Fruit fly (Drosophila melanogaster) whole organism, embryonic: ENCODE measurements around the gene CG32073.

Experiments used
- C15 ChIP-seq: fragments of 200-800 bp; sonication (Bioruptor generic); IDR thresholded peaks from 3 replicates; pipeline ENCODE4 v1.3.6; 2022; ENCODE audit warnings: missing biosample characterization, missing genetic modification characterization
- CG11456 ChIP-seq: fragments of 200-800 bp; sonication (Bioruptor generic); IDR thresholded peaks from 3 replicates; pipeline ENCODE4 v1.3.6; 2022; ENCODE audit warnings: missing biosample characterization, missing genetic modification characterization
- CG11723 ChIP-seq: fragments of 200-800 bp; sonication (Bioruptor generic); optimal IDR thresholded peaks from 2 replicates; lab custom pipeline; 2017; ENCODE audit warnings: missing biosample characterization, mild to moderate bottlenecking, missing genetic modification characterization
- CG12391 ChIP-seq: fragments of 200-800 bp; sonication (Bioruptor generic); optimal IDR thresholded peaks from 3 replicates; lab custom pipeline; 2018; ENCODE audit warnings: missing biosample characterization, mild to moderate bottlenecking, missing genetic modification characterization, moderate library complexity
- CG14014 ChIP-seq: fragments of 200-800 bp; sonication (Bioruptor generic); IDR thresholded peaks from 2 replicates; pipeline ENCODE4 v1.3.6; 2022; ENCODE audit warnings: missing biosample characterization, missing genetic modification characterization
- CG1647 ChIP-seq: fragments of 200-800 bp; sonication (Bioruptor generic); optimal IDR thresholded peaks from 3 replicates; lab custom pipeline; 2016; ENCODE audit warnings: missing biosample characterization, missing genetic modification characterization
- CG18262 ChIP-seq: fragments of 200-800 bp; optimal IDR thresholded peaks from 3 replicates; lab custom pipeline; 2019; ENCODE audit warnings: missing biosample characterization, mild to moderate bottlenecking, missing genetic modification characterization, moderate library complexity
- CG18619 ChIP-seq: fragments of 200-800 bp; sonication (Bioruptor generic); optimal IDR thresholded peaks from 3 replicates; lab custom pipeline; 2017; ENCODE audit warnings: missing biosample characterization, mild to moderate bottlenecking, missing genetic modification characterization
- CG2712 ChIP-seq: fragments of 200-800 bp; optimal IDR thresholded peaks from 3 replicates; lab custom pipeline; 2019; ENCODE audit warnings: missing biosample characterization, mild to moderate bottlenecking, missing genetic modification characterization, moderate library complexity
- CG31388 ChIP-seq: fragments of 200-800 bp; sonication (Bioruptor generic); optimal IDR thresholded peaks from 2 replicates; lab custom pipeline; 2016; ENCODE audit warnings: missing biosample characterization, missing genetic modification characterization
- CG33557 ChIP-seq: fragments of 200-800 bp; sonication (Bioruptor generic); optimal IDR thresholded peaks from 2 replicates; lab custom pipeline; 2019; ENCODE audit warnings: missing biosample characterization, mild to moderate bottlenecking, missing genetic modification characterization, moderate library complexity
- CG4282 ChIP-seq: fragments of 200-800 bp; sonication (Bioruptor generic); optimal IDR thresholded peaks from 2 replicates; lab custom pipeline; 2016; ENCODE audit warnings: missing biosample characterization, missing genetic modification characterization
- CG4854 ChIP-seq: fragments of 200-800 bp; sonication (Bioruptor generic); optimal IDR thresholded peaks from 2 replicates; lab custom pipeline; 2016; ENCODE audit warnings: missing biosample characterization, missing genetic modification characterization, inconsistent platforms
- CG6272 ChIP-seq: fragments of 200-800 bp; sonication (Bioruptor generic); IDR thresholded peaks from 2 replicates; pipeline ENCODE4 v1.3.6; 2022; ENCODE audit warnings: missing biosample characterization, missing genetic modification characterization
- CG7786 ChIP-seq: fragments of 200-800 bp; sonication (Bioruptor generic); optimal IDR thresholded peaks from 2 replicates; lab custom pipeline; 2016; ENCODE audit warnings: missing biosample characterization, missing genetic modification characterization
- CG8388 ChIP-seq: fragments of 200-800 bp; sonication (Bioruptor generic); optimal IDR thresholded peaks from 2 replicates; lab custom pipeline; 2019; ENCODE audit warnings: missing biosample characterization, mild to moderate bottlenecking, missing genetic modification characterization, moderate library complexity
- Deaf1 ChIP-seq: fragments of 200-800 bp; optimal IDR thresholded peaks from 3 replicates; lab custom pipeline; 2019; ENCODE audit warnings: missing biosample characterization, mild to moderate bottlenecking, missing genetic modification characterization, moderate library complexity
- Dek ChIP-seq: fragments of 200-800 bp; sonication (Bioruptor generic); optimal IDR thresholded peaks from 3 replicates; lab custom pipeline; 2019; ENCODE audit warnings: missing biosample characterization, mild to moderate bottlenecking, missing genetic modification characterization, moderate library complexity
- ERR ChIP-seq: fragments of 200-800 bp; sonication (Bioruptor generic); optimal IDR thresholded peaks from 2 replicates; lab custom pipeline; 2016; ENCODE audit warnings: missing biosample characterization, missing genetic modification characterization
- GATAe ChIP-seq: fragments of 200-800 bp; sonication (Bioruptor generic); conservative IDR thresholded peaks from 2 replicates; pipeline ENCODE4 v1.3.6; 2022; ENCODE audit warnings: missing biosample characterization, missing genetic modification characterization
- Gsc ChIP-seq: fragments of 200-800 bp; sonication (Bioruptor generic); IDR thresholded peaks from 2 replicates; pipeline ENCODE4 v1.3.6; 2022; ENCODE audit warnings: missing biosample characterization, missing genetic modification characterization
- Hand ChIP-seq: fragments of 200-800 bp; sonication (Bioruptor generic); optimal IDR thresholded peaks from 2 replicates; lab custom pipeline; 2017; ENCODE audit warnings: mild to moderate bottlenecking, missing biosample characterization, missing genetic modification reagents, missing genetic modification characterization
- Mes4 ChIP-seq: fragments of 200-800 bp; sonication (Bioruptor generic); optimal IDR thresholded peaks from 2 replicates; lab custom pipeline; 2016; ENCODE audit warnings: missing biosample characterization, missing genetic modification characterization
- Nf-YC ChIP-seq: fragments of 200-800 bp; optimal IDR thresholded peaks from 3 replicates; lab custom pipeline; 2019; ENCODE audit warnings: missing biosample characterization, mild to moderate bottlenecking, missing genetic modification characterization, moderate library complexity
- Rfx ChIP-seq: fragments of 200-800 bp; sonication (Bioruptor generic); IDR thresholded peaks from 2 replicates; pipeline ENCODE4 v1.3.6; 2022; ENCODE audit warnings: missing biosample characterization, missing genetic modification characterization
- Six4 ChIP-seq: fragments of 200-800 bp; sonication (Bioruptor generic); optimal IDR thresholded peaks from 2 replicates; lab custom pipeline; 2016; ENCODE audit warnings: missing biosample characterization, missing genetic modification characterization
- Sox100B ChIP-seq: fragments of 200-800 bp; sonication (Bioruptor generic); optimal IDR thresholded peaks from 3 replicates; lab custom pipeline; 2018; ENCODE audit warnings: missing biosample characterization, mild to moderate bottlenecking, missing genetic modification characterization
- Spps ChIP-seq: fragments of 200-800 bp; sonication (Bioruptor generic); optimal IDR thresholded peaks from 2 replicates; lab custom pipeline; 2018; ENCODE audit warnings: missing biosample characterization, mild to moderate bottlenecking, missing genetic modification characterization
- Vsx1 ChIP-seq: fragments of 200-800 bp; sonication (Bioruptor generic); optimal IDR thresholded peaks from 2 replicates; lab custom pipeline; 2017; ENCODE audit warnings: missing biosample characterization, mild to moderate bottlenecking, missing genetic modification characterization, missing genetic modification reagents
- Xbp1 ChIP-seq: fragments of 200-800 bp; sonication (Bioruptor generic); optimal IDR thresholded peaks from 3 replicates; lab custom pipeline; 2016; ENCODE audit warnings: missing biosample characterization, mild to moderate bottlenecking, missing genetic modification characterization
- abd-A ChIP-seq: fragments of 200-800 bp; sonication (Bioruptor generic); optimal IDR thresholded peaks from 3 replicates; lab custom pipeline; 2019; ENCODE audit warnings: missing biosample characterization, mild to moderate bottlenecking, missing genetic modification characterization, moderate library complexity
- ase ChIP-seq: fragments of 200-800 bp; sonication (Bioruptor generic); IDR thresholded peaks from 3 replicates; pipeline ENCODE4 v1.3.6; 2022; ENCODE audit warnings: missing biosample characterization, missing genetic modification characterization
- az2 ChIP-seq: fragments of 200-800 bp; sonication (Bioruptor generic); optimal IDR thresholded peaks from 3 replicates; lab custom pipeline; 2016; ENCODE audit warnings: missing biosample characterization, missing genetic modification characterization
- eve ChIP-seq, 2 experiments: fragments of >200 bp; optimal IDR thresholded peaks; 2 replicates each; lab custom pipeline; 2017; ENCODE audit warnings: missing biosample characterization in 2 of 2, missing genetic modification characterization in 2 of 2
- fru ChIP-seq: fragments of >200 bp; optimal IDR thresholded peaks from 2 replicates; lab custom pipeline; 2017
- gem ChIP-seq: fragments of 200-800 bp; sonication (Bioruptor generic); optimal IDR thresholded peaks from 2 replicates; lab custom pipeline; 2019; ENCODE audit warnings: missing biosample characterization, mild to moderate bottlenecking, missing genetic modification characterization, moderate library complexity
- gfzf ChIP-seq: fragments of 200-800 bp; sonication (Bioruptor generic); optimal IDR thresholded peaks from 2 replicates; lab custom pipeline; 2016; ENCODE audit warnings: missing biosample characterization, mild to moderate bottlenecking, missing genetic modification characterization, moderate library complexity
- jigr1 ChIP-seq: fragments of 200-800 bp; sonication (Bioruptor generic); IDR thresholded peaks from 3 replicates; pipeline ENCODE4 v1.3.6; 2022; ENCODE audit warnings: missing biosample characterization, missing genetic modification characterization
- lola ChIP-seq, 3 experiments: fragments of >200 bp in 2 of 3; fragments of 200-800 bp in 1 of 3; sonication (Bioruptor generic) in 1 of 3; optimal IDR thresholded peaks; 2 replicates each; lab custom pipeline; 2017 to 2019; ENCODE audit warnings: missing biosample characterization in 3 of 3, missing genetic modification characterization in 3 of 3, mild to moderate bottlenecking in 1 of 3, moderate library complexity in 1 of 3
- nerfin-2 ChIP-seq: fragments of 200-800 bp; sonication (Bioruptor generic); IDR thresholded peaks from 2 replicates; pipeline ENCODE4 v1.3.6; 2022; ENCODE audit warnings: missing biosample characterization, missing genetic modification characterization; ENCODE audit not compliant: partially characterized antibody
- nmo ChIP-seq: fragments of 200-800 bp; sonication (Bioruptor generic); optimal IDR thresholded peaks from 2 replicates; lab custom pipeline; 2018; ENCODE audit warnings: missing biosample characterization, mild to moderate bottlenecking, missing genetic modification characterization, moderate library complexity
- nom ChIP-seq: fragments of 200-800 bp; sonication (Bioruptor generic); optimal IDR thresholded peaks from 2 replicates; lab custom pipeline; 2017; ENCODE audit warnings: missing biosample characterization, missing genetic modification characterization, mild to moderate bottlenecking, moderate library complexity, missing genetic modification reagents
- oc ChIP-seq: fragments of 200-800 bp; sonication (Bioruptor generic); optimal IDR thresholded peaks from 2 replicates; lab custom pipeline; 2018; ENCODE audit warnings: missing biosample characterization, mild to moderate bottlenecking, missing genetic modification characterization, moderate library complexity
- onecut ChIP-seq: fragments of 200-800 bp; sonication (Bioruptor generic); IDR thresholded peaks from 2 replicates; pipeline ENCODE4 v1.3.6; 2022; ENCODE audit warnings: missing biosample characterization, missing genetic modification characterization
- p53 ChIP-seq: fragments of 200-800 bp; sonication (Bioruptor generic); optimal IDR thresholded peaks from 2 replicates; lab custom pipeline; 2016; ENCODE audit warnings: missing biosample characterization, missing genetic modification characterization
- prd ChIP-seq, 3 experiments: fragments of >200 bp in 2 of 3; fragments of 200-800 bp in 1 of 3; sonication (Bioruptor generic) in 1 of 3; optimal IDR thresholded peaks in 2 of 3; IDR thresholded peaks in 1 of 3; 2 replicates in 2 of 3; 3 replicates in 1 of 3; pipeline versions ENCODE4 v1.3.6 to Lab custom; 2017 to 2022; ENCODE audit warnings: missing biosample characterization in 1 of 3, missing genetic modification characterization in 1 of 3
- sna ChIP-seq: fragments of 200-800 bp; sonication (Bioruptor generic); IDR thresholded peaks from 2 replicates; pipeline ENCODE4 v1.3.6; 2022; ENCODE audit warnings: missing biosample characterization, missing genetic modification characterization; ENCODE audit not compliant: partially characterized antibody
- sr ChIP-seq: fragments of 200-800 bp; sonication (Bioruptor generic); IDR thresholded peaks from 3 replicates; pipeline ENCODE4 v1.3.6; 2022; ENCODE audit warnings: missing biosample characterization, missing genetic modification characterization
- vvl ChIP-seq: fragments of 200-800 bp; sonication (Bioruptor generic); IDR thresholded peaks from 2 replicates; pipeline ENCODE4 v1.3.6; 2022; ENCODE audit warnings: missing biosample characterization, missing genetic modification characterization

The CG32073 gene

DNA sequence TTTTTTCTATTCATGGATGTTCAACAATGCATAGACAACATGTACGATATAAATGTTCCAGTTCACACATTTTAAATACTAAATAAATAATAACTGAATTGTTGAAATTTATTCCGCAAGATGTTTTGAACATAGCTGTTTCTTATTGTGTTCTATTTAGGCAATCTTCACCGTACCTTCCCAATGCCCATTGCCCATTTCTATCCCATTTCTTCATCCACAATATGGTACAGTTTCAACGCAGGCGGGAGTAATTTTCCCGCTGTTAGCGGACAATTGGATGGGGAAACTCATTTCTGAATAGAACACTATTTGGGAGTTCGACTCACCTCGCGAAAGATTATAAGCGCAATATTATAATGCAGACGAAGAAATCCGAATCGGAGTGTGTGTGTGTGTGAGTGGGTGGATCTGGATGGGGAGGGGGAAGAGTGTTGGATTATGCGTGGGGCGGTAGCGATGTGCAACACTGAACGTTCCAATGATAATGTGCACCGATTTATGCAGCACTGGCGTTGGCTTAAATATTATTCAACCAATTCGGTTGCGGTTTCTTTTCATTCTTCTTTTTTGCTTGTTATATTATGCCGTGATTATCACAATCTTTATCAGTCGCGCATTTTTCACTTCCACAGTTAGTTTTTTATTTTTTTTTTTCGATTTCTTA, 15.3 kb downstream of the CG32073 start (continued):
- TF ChIP-seq p53 (peak; percentile 29), CG2712 (peak; percentile 24), CG31388 (no peak), az2 (peak; percentile 27), jigr1 (GFP tag; lab: Robert Waterston, UW) (no peak), ERR (GFP tag; lab: Kevin White, UChicago) (peak; percentile 64), eve (GFP tag; optimal IDR thresholded peaks at IDR 0.05; lab: Kevin White, UChicago) (peak in 1 of 2 experiments; percentile 58), Gsc (GFP tag; lab: Robert Waterston, UW) (no peak), Hand (GFP tag; lab: Kevin White, UChicago) (peak; percentile 30), Spps (no peak), CG7786 (peak; percentile 31), CG4282 (GFP tag; lab: Kevin White, UChicago) (no peak), CG33557 (GFP tag; lab: Kevin White, UChicago) (peak; percentile 22), CG12391 (tag; lab: Kevin White, UChicago) (peak; percentile 34), Vsx1 (peak; percentile 47), lola (GFP tag; optimal IDR thresholded peaks at IDR 0.05; lab: Kevin White, UChicago) (no peak), Six4 (peak; percentile 28), CG6272 (GFP tag; lab: Robert Waterston, UW) (peak; percentile 76), fru (lab: Kevin White, UChicago) (no peak), CG18262 (tag; lab: Kevin White, UChicago) (peak; percentile 45), Nf-YC (peak; percentile 10), Mes4 (GFP tag; lab: Kevin White, UChicago) (peak; percentile 57), nmo (GFP tag; lab: Kevin White, UChicago) (peak; percentile 27), CG14014 (0 out of 2 replicates have a peak, but pooled peaks have one; percentile 8), Xbp1 (GFP tag; lab: Kevin White, UChicago) (peak; percentile 51), vvl (GFP tag; lab: Robert Waterston, UW) (peak; percentile 79), CG18619 (GFP tag; lab: Kevin White, UChicago) (peak; percentile 22), onecut (GFP tag; lab: Robert Waterston, UW) (peak; percentile 56; the same call in 1 of the 2 replicates), oc (tag; lab: Kevin White, UChicago) (peak; percentile 62), CG8388 (GFP tag; lab: Kevin White, UChicago) (no peak), Sox100B (peak; percentile 14), GATAe (no peak), Rfx (GFP tag; lab: Robert Waterston, UW) (peak; percentile 53), sr (GFP tag; lab: Robert Waterston, UW) (peak; percentile 96), gfzf (GFP tag; lab: Kevin White, UChicago) (peak; percentile 21), gem (peak; percentile 10), C15 (GFP tag; lab: Robert Waterston, UW) (no peak), Deaf1 (peak; percentile 60), CG4854 (GFP tag; lab: Kevin White, UChicago) (peak; percentile 14), Dek (tag; lab: Kevin White, UChicago) (peak; percentile 2), nom (peak; percentile 59), nerfin-2 (GFP tag; lab: Robert Waterston, UW) (no peak), CG11723 (peak; percentile 2), ase (GFP tag; lab: Robert Waterston, UW) (no peak), abd-A (tag; lab: Kevin White, UChicago) (no peak), sna (GFP tag; lab: Robert Waterston, UW) (no peak), CG1647 (GFP tag; lab: Kevin White, UChicago) (peak; percentile 67), CG11456 (GFP tag; lab: Robert Waterston, UW) (peak; percentile 67; the same call in 2 of the 3 replicates), prd (optimal IDR thresholded peaks at IDR 0.05; lab: Kevin White, UChicago) (no peak), prd (GFP tag; IDR thresholded peaks at IDR 0.05; lab: Robert Waterston, UW) (peak; percentile 52)
